Worm (Caenorhabditis elegans): ENCODE measurements around the gene srz-5.
A peak's percentile ranks its signal among the peaks of the same experiment; 100 is the strongest.

srz-5 gene

ce11 chrII:3520988-3521850 lies 6.7 kb upstream of the srz-5 start, which contains the start of gene W09G10.9 (continued):
- TF ChIP-seq C38D4.7 (GFP tag; optimal IDR thresholded peaks at IDR 0.05) (peak; percentile 63), che-1 (tag; optimal IDR thresholded peaks at IDR 0.05) (peak; percentile 74), ets-4 (tag; optimal IDR thresholded peaks at IDR 0.05) (no peak), unc-86 (tag; optimal IDR thresholded peaks at IDR 0.05) (peak; percentile 75), odd-2 (tag; optimal IDR thresholded peaks at IDR 0.05) (no peak), pros-1 (tag; optimal IDR thresholded peaks at IDR 0.05) (no peak), pax-1 (tag; optimal IDR thresholded peaks at IDR 0.05) (no peak), npax-4 (tag; optimal IDR thresholded peaks at IDR 0.05) (peak; percentile 40), pat-9 (tag; optimal IDR thresholded peaks at IDR 0.05) (peak; percentile 73), zip-5 (tag; optimal IDR thresholded peaks at IDR 0.05) (peak; percentile 51), gmeb-2 (tag; optimal IDR thresholded peaks at IDR 0.05) (peak; percentile 60), F13H6.1 (tag; optimal IDR thresholded peaks at IDR 0.05) (no peak), ceh-30 (tag; optimal IDR thresholded peaks at IDR 0.05) (no peak), ceh-2 (tag; optimal IDR thresholded peaks at IDR 0.05) (peak; percentile 50), ceh-48 (tag; optimal IDR thresholded peaks at IDR 0.05) (peak; percentile 62), rnt-1 (tag; optimal IDR thresholded peaks at IDR 0.05) (peak; percentile 63), elt-4 (tag; optimal IDR thresholded peaks at IDR 0.05) (no peak), ceh-6 (GFP tag; optimal IDR thresholded peaks at IDR 0.05) (peak; percentile 83), ceh-19 (GFP tag; optimal IDR thresholded peaks at IDR 0.05) (peak; percentile 77)

ce11 chrII:3518961-3519544 lies 4.5 kb upstream of the srz-5 start, which contains the start of gene clec-126:
Gene clec-126, plus strand, starts transcription at chrII:3519494.
- TF ChIP-seq zip-5 (tag; optimal IDR thresholded peaks at IDR 0.05) (peak; percentile 65), ceh-9 (tag; optimal IDR thresholded peaks at IDR 0.05) (peak; percentile 27), gmeb-2 (tag; optimal IDR thresholded peaks at IDR 0.05) (peak; percentile 52), pat-9 (tag; optimal IDR thresholded peaks at IDR 0.05) (peak; percentile 68), dmd-4 (tag; optimal IDR thresholded peaks at IDR 0.05; ENCODE audit: borderline replicate concordance) (peak; percentile 62), tbx-2 (tag; optimal IDR thresholded peaks at IDR 0.05) (peak; percentile 76), ceh-45 (GFP tag; IDR thresholded peaks at IDR 0.05) (0 out of 2 replicates have a peak, but pooled peaks have one; percentile 7), ceh-18 (tag; optimal IDR thresholded peaks at IDR 0.05) (peak; percentile 71), dve-1 (tag; optimal IDR thresholded peaks at IDR 0.05) (peak; percentile 88), hlh-8 (tag; optimal IDR thresholded peaks at IDR 0.05) (peak; percentile 9), Y22D7AL.16 (tag; optimal IDR thresholded peaks at IDR 0.05) (peak; percentile 46), nhr-232 (tag; optimal IDR thresholded peaks at IDR 0.05) (peak; percentile 72), pax-1 (tag; optimal IDR thresholded peaks at IDR 0.05) (no peak), fkh-6 (tag; optimal IDR thresholded peaks at IDR 0.05) (peak; percentile 76), elt-4 (tag; optimal IDR thresholded peaks at IDR 0.05) (peak; percentile 9), ttx-3 (tag; optimal IDR thresholded peaks at IDR 0.05) (peak; percentile 60), eyg-1 (tag; optimal IDR thresholded peaks at IDR 0.05) (peak; percentile 81), ref-2 (tag; optimal IDR thresholded peaks at IDR 0.05) (peak; percentile 81), K02D7.2 (tag; optimal IDR thresholded peaks at IDR 0.05) (peak; percentile 61), pros-1 (tag; optimal IDR thresholded peaks at IDR 0.05) (no peak), ahr-1 (tag; optimal IDR thresholded peaks at IDR 0.05) (no peak), sox-2 (GFP tag; IDR thresholded peaks at IDR 0.05) (no peak; the same call in 1 of the 2 replicates), ceh-34 (tag; optimal IDR thresholded peaks at IDR 0.05) (peak; percentile 51), syd-9 (tag; optimal IDR thresholded peaks at IDR 0.05) (peak; percentile 53), odd-2 (tag; optimal IDR thresholded peaks at IDR 0.05) (peak; percentile 58), ceh-14 (tag; optimal IDR thresholded peaks at IDR 0.05) (peak; percentile 77), ama-1 (optimal IDR thresholded peaks at IDR 0.05) (no peak), hlh-13 (GFP tag; optimal IDR thresholded peaks at IDR 0.05) (peak; percentile 54), hlh-6 (tag; optimal IDR thresholded peaks at IDR 0.05) (peak; percentile 85), unc-86 (tag; optimal IDR thresholded peaks at IDR 0.05) (peak; percentile 69), pqm-1 (tag; optimal IDR thresholded peaks at IDR 0.05) (peak; percentile 80), ceh-2 (tag; optimal IDR thresholded peaks at IDR 0.05) (peak; percentile 67), che-1 (tag; optimal IDR thresholded peaks at IDR 0.05) (peak; percentile 75), rnt-1 (tag; optimal IDR thresholded peaks at IDR 0.05) (peak; percentile 34), npax-4 (tag; optimal IDR thresholded peaks at IDR 0.05) (peak; percentile 46), lin-11 (tag; optimal IDR thresholded peaks at IDR 0.05) (peak; percentile 64), ceh-19 (GFP tag; optimal IDR thresholded peaks at IDR 0.05) (peak; percentile 68), unc-42 (tag; optimal IDR thresholded peaks at IDR 0.05) (peak; percentile 85), sdc-2 (tag; optimal IDR thresholded peaks at IDR 0.05) (peak; percentile 57), pha-2 (tag; optimal IDR thresholded peaks at IDR 0.05) (peak; percentile 67), fkh-10 (GFP tag; optimal IDR thresholded peaks at IDR 0.05) (no peak)

Data from whole organism, late embryonic.